Fruit fly (Drosophila melanogaster): ENCODE results near the gene hng3.

The hng3 gene

dm6 chr3L:716078-716477, 39.2 kb downstream of the hng3 start:
- no peak for TF ChIP-seq sv (GFP tag; optimal IDR thresholded peaks at IDR 0.05)
- TF ChIP-seq HLH106 (tag; optimal IDR thresholded peaks at IDR 0.05): no peak
- no peak for TF ChIP-seq Vsx2 (GFP tag; optimal IDR thresholded peaks at IDR 0.05; ENCODE audit: partially characterized antibody)
- TF ChIP-seq CG32264 (GFP tag; optimal IDR thresholded peaks at IDR 0.05): no peak
- TF ChIP-seq Myc (optimal IDR thresholded peaks at IDR 0.05): no peak
- TF ChIP-seq usp (GFP tag; optimal IDR thresholded peaks at IDR 0.05): no peak
- TF ChIP-seq CG9705 (GFP tag; optimal IDR thresholded peaks at IDR 0.05): no peak
- no peak for TF ChIP-seq CrebA (GFP tag; optimal IDR thresholded peaks at IDR 0.05; ENCODE audit: borderline replicate concordance)
- TF ChIP-seq pan (optimal IDR thresholded peaks at IDR 0.05): no peak
- no peak for TF ChIP-seq tai (GFP tag; optimal IDR thresholded peaks at IDR 0.05)
- no peak for TF ChIP-seq OdsH (GFP tag; optimal IDR thresholded peaks at IDR 0.05)
- TF ChIP-seq psq (GFP tag; optimal IDR thresholded peaks at IDR 0.05): no peak
- no peak for TF ChIP-seq rgr (GFP tag; optimal IDR thresholded peaks at IDR 0.05)
- peak in 1 of 2 experiments; percentile 32 for TF ChIP-seq foxo (GFP tag; optimal IDR thresholded peaks at IDR 0.05)
- no peak for TF ChIP-seq lola (GFP tag; optimal IDR thresholded peaks at IDR 0.05)
- TF ChIP-seq sage (GFP tag; optimal IDR thresholded peaks at IDR 0.05): no peak
- no peak for TF ChIP-seq N (GFP tag; optimal IDR thresholded peaks at IDR 0.05)
- TF ChIP-seq Sp1 (GFP tag; optimal IDR thresholded peaks at IDR 0.05): no peak
- TF ChIP-seq Mio (GFP tag; optimal IDR thresholded peaks at IDR 0.05): no peak
- no peak for TF ChIP-seq dmrt93B (GFP tag; optimal IDR thresholded peaks at IDR 0.05)
- no peak for TF ChIP-seq dsf (GFP tag; optimal IDR thresholded peaks at IDR 0.05; ENCODE audit: borderline replicate concordance)
- TF ChIP-seq dl (GFP tag; optimal IDR thresholded peaks at IDR 0.05; ENCODE audit: insufficient read depth in 1 of 2, partially characterized antibody in 2 of 2): no peak
- TF ChIP-seq GATAd (GFP tag; optimal IDR thresholded peaks at IDR 0.05): no peak
- peak; percentile 18 for TF ChIP-seq br (GFP tag; optimal IDR thresholded peaks at IDR 0.05)
- TF ChIP-seq woc (GFP tag; optimal IDR thresholded peaks at IDR 0.05): peak; percentile 7
- no peak for TF ChIP-seq Hr78 (GFP tag; optimal IDR thresholded peaks at IDR 0.05)
- TF ChIP-seq Abd-B (GFP tag; optimal IDR thresholded peaks at IDR 0.05): no peak
- TF ChIP-seq Hnf4 (GFP tag; optimal IDR thresholded peaks at IDR 0.05): no peak
- no peak for TF ChIP-seq Dfd (GFP tag; optimal IDR thresholded peaks at IDR 0.05)
- peak; percentile 17 for TF ChIP-seq fru (GFP tag; optimal IDR thresholded peaks at IDR 0.05)
- no peak for TF ChIP-seq h (GFP tag; optimal IDR thresholded peaks at IDR 0.05)
- TF ChIP-seq brk (GFP tag; optimal IDR thresholded peaks at IDR 0.05): no peak

- peak; percentile 87 for TF ChIP-seq sv (GFP tag; optimal IDR thresholded peaks at IDR 0.05)
- no peak for TF ChIP-seq lola (GFP tag; optimal IDR thresholded peaks at IDR 0.05)
- peak; percentile 87 for TF ChIP-seq fru (GFP tag; optimal IDR thresholded peaks at IDR 0.05)
- TF ChIP-seq Dif (GFP tag; optimal IDR thresholded peaks at IDR 0.05; ENCODE audit: partially characterized antibody): no peak
- peak; percentile 89 for TF ChIP-seq h (GFP tag; optimal IDR thresholded peaks at IDR 0.05)
- peak; percentile 93 for TF ChIP-seq Myc (optimal IDR thresholded peaks at IDR 0.05)
- TF ChIP-seq Sp1 (GFP tag; optimal IDR thresholded peaks at IDR 0.05): peak; percentile 32
- no peak for TF ChIP-seq dl (GFP tag; optimal IDR thresholded peaks at IDR 0.05; ENCODE audit: insufficient read depth in 1 of 2, partially characterized antibody in 2 of 2)
- peak; percentile 88 for TF ChIP-seq Jra (GFP tag; optimal IDR thresholded peaks at IDR 0.05)
- no peak for TF ChIP-seq Dfd (GFP tag; optimal IDR thresholded peaks at IDR 0.05)
- TF ChIP-seq br (GFP tag; optimal IDR thresholded peaks at IDR 0.05): peak; percentile 86
- no peak for TF ChIP-seq Abd-B (GFP tag; optimal IDR thresholded peaks at IDR 0.05)
- TF ChIP-seq brk (GFP tag; optimal IDR thresholded peaks at IDR 0.05): peak; percentile 68
- no peak for TF ChIP-seq Hr78 (GFP tag; optimal IDR thresholded peaks at IDR 0.05)
- TF ChIP-seq dsf (GFP tag; optimal IDR thresholded peaks at IDR 0.05; ENCODE audit: borderline replicate concordance): peak; percentile 41
- no peak for TF ChIP-seq CrebA (GFP tag; optimal IDR thresholded peaks at IDR 0.05; ENCODE audit: borderline replicate concordance)
- TF ChIP-seq GATAd (GFP tag; optimal IDR thresholded peaks at IDR 0.05): peak; percentile 72
- TF ChIP-seq psq (GFP tag; optimal IDR thresholded peaks at IDR 0.05): peak; percentile 71
- TF ChIP-seq foxo (GFP tag; optimal IDR thresholded peaks at IDR 0.05): peak in 1 of 2 experiments; percentile 94
- peak; percentile 94 for TF ChIP-seq tai (GFP tag; optimal IDR thresholded peaks at IDR 0.05)
- no peak for TF ChIP-seq Vsx2 (GFP tag; optimal IDR thresholded peaks at IDR 0.05; ENCODE audit: partially characterized antibody)
- TF ChIP-seq OdsH (GFP tag; optimal IDR thresholded peaks at IDR 0.05): peak; percentile 86
- TF ChIP-seq CG32264 (GFP tag; optimal IDR thresholded peaks at IDR 0.05): no peak
- no peak for TF ChIP-seq Rel (GFP tag; optimal IDR thresholded peaks at IDR 0.05)
- TF ChIP-seq Rel (tag; optimal IDR thresholded peaks at IDR 0.05): peak; percentile 19
- TF ChIP-seq dmrt93B (GFP tag; optimal IDR thresholded peaks at IDR 0.05): peak; percentile 69
- peak; percentile 93 for TF ChIP-seq Hnf4 (GFP tag; optimal IDR thresholded peaks at IDR 0.05)
- TF ChIP-seq CG9705 (GFP tag; optimal IDR thresholded peaks at IDR 0.05): peak; percentile 44
- peak; percentile 86 for TF ChIP-seq jim (GFP tag; optimal IDR thresholded peaks at IDR 0.05)
- TF ChIP-seq sage (GFP tag; optimal IDR thresholded peaks at IDR 0.05): no peak
- TF ChIP-seq rgr (GFP tag; optimal IDR thresholded peaks at IDR 0.05): peak; percentile 91
- peak; percentile 98 for TF ChIP-seq Hr83 (GFP tag; optimal IDR thresholded peaks at IDR 0.05; ENCODE audit: poor library complexity, severe bottlenecking)
- no peak for TF ChIP-seq pan (optimal IDR thresholded peaks at IDR 0.05)
- peak; percentile 73 for TF ChIP-seq HLH106 (tag; optimal IDR thresholded peaks at IDR 0.05)
- TF ChIP-seq usp (GFP tag; optimal IDR thresholded peaks at IDR 0.05): no peak
- peak; percentile 56 for TF ChIP-seq Mio (GFP tag; optimal IDR thresholded peaks at IDR 0.05)
- peak; percentile 85 for TF ChIP-seq ey (GFP tag; optimal IDR thresholded peaks at IDR 0.05)
- no peak for TF ChIP-seq N (GFP tag; optimal IDR thresholded peaks at IDR 0.05)
- TF ChIP-seq woc (GFP tag; optimal IDR thresholded peaks at IDR 0.05): peak; percentile 64
Observed at dm6 chr3L:711839-712553, 43.3 kb downstream of the hng3 start, which contains the start of gene CG13896. TSS of gene CG13896 (minus strand) at chr3L:711850.
